Fruit fly (Drosophila melanogaster): ENCODE data around the gene alpha-Est6.

DNA sequence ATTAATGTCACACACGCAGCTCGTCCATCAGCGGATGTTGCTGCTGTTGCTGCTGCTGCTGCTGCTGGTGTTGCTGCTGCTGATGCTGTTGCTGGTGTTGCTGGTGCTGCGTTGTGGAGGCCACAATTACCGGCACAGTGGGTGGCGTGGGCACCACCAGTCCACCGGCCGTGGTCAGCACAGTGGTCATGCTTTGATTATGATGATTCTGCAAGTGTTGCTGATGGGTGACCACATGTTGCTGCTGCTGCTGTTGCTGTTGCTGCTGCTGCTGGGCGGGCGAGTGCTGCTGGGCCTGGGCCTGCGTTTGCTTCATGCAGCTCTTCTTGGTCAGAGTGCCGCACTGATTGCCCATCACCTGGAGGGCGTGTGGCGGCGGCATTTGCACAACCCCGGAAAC lies 43.7 kb upstream of the alpha-Est6 start:
- TF ChIP-seq CG6175 (GFP tag; IDR thresholded peaks at IDR 0.05) (no peak), sug (tag; optimal IDR thresholded peaks at IDR 0.05) (no peak), CG1233 (GFP tag; optimal IDR thresholded peaks at IDR 0.05) (no peak), CG7786 (GFP tag; optimal IDR thresholded peaks at IDR 0.05) (no peak), CG30020 (tag; optimal IDR thresholded peaks at IDR 0.05) (no peak), CG10979 (tag; optimal IDR thresholded peaks at IDR 0.05) (no peak)
